Fruit fly (Drosophila melanogaster) whole organism, embryonic: ENCODE data around the gene Nct.
A peak's percentile ranks its signal among the peaks of the same experiment; 100 is the strongest.

ENCODE experiments used
- Ada2b ChIP-seq: fragments of 200-800 bp; sonication (Bioruptor generic); IDR thresholded peaks from 2 replicates; pipeline ENCODE4 v1.3.6; 2022; ENCODE audit warnings: missing biosample characterization, missing genetic modification characterization
- Asciz ChIP-seq: fragments of 200-800 bp; sonication (Bioruptor generic); optimal IDR thresholded peaks from 2 replicates; lab custom pipeline; 2017; ENCODE audit warnings: missing biosample characterization, mild to moderate bottlenecking, missing genetic modification characterization, missing genetic modification reagents
- Bdp1 ChIP-seq: fragments of 200-800 bp; sonication (Bioruptor generic); optimal IDR thresholded peaks from 3 replicates; lab custom pipeline; 2016; ENCODE audit warnings: missing biosample characterization, missing genetic modification characterization
- BtbVII ChIP-seq: fragments of 200-800 bp; sonication (Bioruptor generic); optimal IDR thresholded peaks from 3 replicates; lab custom pipeline; 2017; ENCODE audit warnings: missing biosample characterization, mild to moderate bottlenecking, missing genetic modification characterization
- CG10147 ChIP-seq: fragments of 200-800 bp; sonication (Bioruptor generic); optimal IDR thresholded peaks from 2 replicates; lab custom pipeline; 2019; ENCODE audit warnings: missing biosample characterization, mild to moderate bottlenecking, missing genetic modification characterization, moderate library complexity
- CG11456 ChIP-seq: fragments of 200-800 bp; sonication (Bioruptor generic); IDR thresholded peaks from 3 replicates; pipeline ENCODE4 v1.3.6; 2022; ENCODE audit warnings: missing biosample characterization, missing genetic modification characterization
- CG11723 ChIP-seq: fragments of 200-800 bp; sonication (Bioruptor generic); optimal IDR thresholded peaks from 2 replicates; lab custom pipeline; 2017; ENCODE audit warnings: missing biosample characterization, mild to moderate bottlenecking, missing genetic modification characterization
- CG12236 ChIP-seq: fragments of 200-800 bp; sonication (Bioruptor generic); optimal IDR thresholded peaks from 2 replicates; lab custom pipeline; 2016; ENCODE audit warnings: missing biosample characterization, missing genetic modification characterization
- CG12391 ChIP-seq: fragments of 200-800 bp; sonication (Bioruptor generic); optimal IDR thresholded peaks from 3 replicates; lab custom pipeline; 2018; ENCODE audit warnings: missing biosample characterization, mild to moderate bottlenecking, missing genetic modification characterization, moderate library complexity
- CG14667 ChIP-seq: fragments of 200-800 bp; sonication (Bioruptor generic); IDR thresholded peaks from 2 replicates; pipeline ENCODE4 v1.3.6; 2022; ENCODE audit warnings: missing biosample characterization, missing genetic modification characterization
- CG16813 ChIP-seq: fragments of 200-800 bp; sonication (Bioruptor generic); IDR thresholded peaks from 3 replicates; pipeline ENCODE4 v1.3.6; 2022; ENCODE audit warnings: missing biosample characterization, missing genetic modification characterization; ENCODE audit not compliant: partially characterized antibody
- CG18476 ChIP-seq: fragments of 200-800 bp; sonication (Bioruptor generic); optimal IDR thresholded peaks from 2 replicates; lab custom pipeline; 2016; ENCODE audit warnings: missing biosample characterization, mild to moderate bottlenecking, missing genetic modification characterization
- CG2120 ChIP-seq: fragments of 200-800 bp; sonication (Bioruptor generic); optimal IDR thresholded peaks from 3 replicates; lab custom pipeline; 2016; ENCODE audit warnings: missing biosample characterization, missing genetic modification characterization
- CG30403 ChIP-seq: fragments of 200-800 bp; sonication (Bioruptor generic); optimal IDR thresholded peaks from 3 replicates; lab custom pipeline; 2016; ENCODE audit warnings: missing biosample characterization, missing genetic modification characterization
- CG33213 ChIP-seq: fragments of 200-800 bp; sonication (Bioruptor generic); optimal IDR thresholded peaks from 3 replicates; lab custom pipeline; 2016; ENCODE audit warnings: missing biosample characterization, missing genetic modification characterization
- CG3407 ChIP-seq: fragments of 200-800 bp; sonication (Bioruptor generic); optimal IDR thresholded peaks from 2 replicates; lab custom pipeline; 2018; ENCODE audit warnings: missing biosample characterization, mild to moderate bottlenecking, missing genetic modification characterization
- CG3995 ChIP-seq: fragments of 200-800 bp; sonication (Bioruptor generic); optimal IDR thresholded peaks from 3 replicates; lab custom pipeline; 2016; ENCODE audit warnings: missing biosample characterization, missing genetic modification characterization
- CG6654 ChIP-seq: fragments of 200-800 bp; sonication (Bioruptor generic); optimal IDR thresholded peaks from 2 replicates; lab custom pipeline; 2017; ENCODE audit warnings: missing biosample characterization, mild to moderate bottlenecking, missing genetic modification characterization
- CG7987 ChIP-seq: fragments of 200-800 bp; sonication (Bioruptor generic); optimal IDR thresholded peaks from 2 replicates; lab custom pipeline; 2018; ENCODE audit warnings: missing biosample characterization, mild to moderate bottlenecking, missing genetic modification characterization, moderate library complexity
- CG8478 ChIP-seq: fragments of >200 bp; optimal IDR thresholded peaks from 2 replicates; lab custom pipeline; 2018
- Chrac-16 ChIP-seq: fragments of 200-800 bp; sonication (Bioruptor generic); optimal IDR thresholded peaks from 3 replicates; lab custom pipeline; 2016; ENCODE audit warnings: missing biosample characterization, missing genetic modification characterization
- Drgx ChIP-seq: fragments of 200-800 bp; sonication (Bioruptor generic); IDR thresholded peaks from 2 replicates; pipeline ENCODE4 v1.3.6; 2022; ENCODE audit warnings: missing biosample characterization, missing genetic modification characterization
- HLH4C ChIP-seq: fragments of 200-800 bp; sonication (Bioruptor generic); IDR thresholded peaks from 3 replicates; pipeline ENCODE4 v1.3.6; 2022; ENCODE audit warnings: missing biosample characterization, missing genetic modification characterization; ENCODE audit not compliant: partially characterized antibody
- Hr51 ChIP-seq, 2 experiments: fragments of 200-800 bp; sonication (Bioruptor generic); optimal IDR thresholded peaks; 2 replicates in 1 of 2; 3 replicates in 1 of 2; lab custom pipeline; 2016 to 2018; ENCODE audit warnings: missing biosample characterization in 2 of 2, missing genetic modification characterization in 2 of 2, mild to moderate bottlenecking in 1 of 2, moderate library complexity in 1 of 2
- Jarid2 ChIP-seq: fragments of 200-800 bp; sonication (Bioruptor generic); optimal IDR thresholded peaks from 3 replicates; lab custom pipeline; 2017; ENCODE audit warnings: mild to moderate bottlenecking, missing biosample characterization, missing genetic modification reagents, missing genetic modification characterization
- Mes4 ChIP-seq: fragments of 200-800 bp; sonication (Bioruptor generic); optimal IDR thresholded peaks from 2 replicates; lab custom pipeline; 2016; ENCODE audit warnings: missing biosample characterization, missing genetic modification characterization
- Oli ChIP-seq: fragments of 200-800 bp; sonication (Bioruptor generic); optimal IDR thresholded peaks from 2 replicates; lab custom pipeline; 2018; ENCODE audit warnings: missing biosample characterization, mild to moderate bottlenecking, missing genetic modification characterization, moderate library complexity
- Spps ChIP-seq: fragments of 200-800 bp; sonication (Bioruptor generic); optimal IDR thresholded peaks from 2 replicates; lab custom pipeline; 2018; ENCODE audit warnings: missing biosample characterization, mild to moderate bottlenecking, missing genetic modification characterization
- Xrp1 ChIP-seq: fragments of 200-800 bp; sonication (Bioruptor generic); IDR thresholded peaks from 2 replicates; pipeline ENCODE4 v1.3.6; 2022; ENCODE audit warnings: missing biosample characterization, missing genetic modification characterization
- al ChIP-seq: fragments of 200-800 bp; sonication (Bioruptor generic); IDR thresholded peaks from 2 replicates; pipeline ENCODE4 v1.3.6; 2022; ENCODE audit warnings: missing biosample characterization, missing genetic modification characterization
- bab2 ChIP-seq: fragments of 200-800 bp; sonication (Bioruptor generic); optimal IDR thresholded peaks from 2 replicates; lab custom pipeline; 2016; ENCODE audit warnings: missing biosample characterization, missing genetic modification characterization
- bsh ChIP-seq, 2 experiments: fragments of 200-800 bp; sonication (Bioruptor generic); optimal IDR thresholded peaks; 2 replicates each; lab custom pipeline; 2017 to 2018; ENCODE audit warnings: mild to moderate bottlenecking in 2 of 2, missing biosample characterization in 2 of 2, missing genetic modification characterization in 2 of 2, moderate library complexity in 1 of 2
- caup ChIP-seq: fragments of 200-800 bp; sonication (Bioruptor generic); optimal IDR thresholded peaks from 3 replicates; lab custom pipeline; 2017; ENCODE audit warnings: missing biosample characterization, mild to moderate bottlenecking, missing genetic modification characterization, moderate library complexity; ENCODE audit not compliant: severe bottlenecking
- chn ChIP-seq: fragments of 200-800 bp; sonication (Bioruptor generic); optimal IDR thresholded peaks from 2 replicates; lab custom pipeline; 2016; ENCODE audit warnings: missing biosample characterization, missing genetic modification characterization
- ci ChIP-seq: fragments of 200-800 bp; sonication (Bioruptor generic); IDR thresholded peaks from 3 replicates; pipeline ENCODE4 v1.3.6; 2022; ENCODE audit warnings: missing biosample characterization, missing genetic modification characterization
- crc ChIP-seq: fragments of 200-800 bp; sonication (Bioruptor generic); optimal IDR thresholded peaks from 2 replicates; lab custom pipeline; 2016; ENCODE audit warnings: missing biosample characterization, missing genetic modification characterization
- crol ChIP-seq: fragments of 200-800 bp; sonication (Bioruptor generic); IDR thresholded peaks from 2 replicates; pipeline ENCODE4 v1.3.6; 2022; ENCODE audit warnings: missing biosample characterization, missing genetic modification characterization
- dpn ChIP-seq, 2 experiments: fragments of 200-800 bp; sonication (Bioruptor generic); optimal IDR thresholded peaks; 3 replicates each; lab custom pipeline; 2016; ENCODE audit warnings: missing biosample characterization in 2 of 2, missing genetic modification characterization in 2 of 2
- dysf ChIP-seq: fragments of 200-800 bp; sonication (Bioruptor generic); IDR thresholded peaks from 3 replicates; pipeline ENCODE4 v1.3.6; 2022; ENCODE audit warnings: missing biosample characterization, missing genetic modification characterization
- jigr1 ChIP-seq: fragments of 200-800 bp; sonication (Bioruptor generic); IDR thresholded peaks from 3 replicates; pipeline ENCODE4 v1.3.6; 2022; ENCODE audit warnings: missing biosample characterization, missing genetic modification characterization
- nmo ChIP-seq: fragments of 200-800 bp; sonication (Bioruptor generic); optimal IDR thresholded peaks from 2 replicates; lab custom pipeline; 2018; ENCODE audit warnings: missing biosample characterization, mild to moderate bottlenecking, missing genetic modification characterization, moderate library complexity
- pan ChIP-seq, 4 experiments: fragments of >200 bp in 3 of 4; fragments of 200-800 bp in 1 of 4; sonication (Bioruptor generic) in 1 of 4; optimal IDR thresholded peaks in 3 of 4; IDR thresholded peaks in 1 of 4; 2 replicates each; pipeline versions ENCODE4 v1.3.6 to Lab custom; 2017 to 2022; ENCODE audit warnings: missing biosample characterization in 2 of 4, missing genetic modification characterization in 2 of 4, mixed read lengths in 1 of 4
- phol ChIP-seq: fragments of 200-800 bp; sonication (Bioruptor generic); optimal IDR thresholded peaks from 3 replicates; lab custom pipeline; 2018; ENCODE audit warnings: missing biosample characterization, mild to moderate bottlenecking, missing genetic modification characterization, moderate library complexity
- row ChIP-seq: fragments of 200-800 bp; sonication (Bioruptor generic); IDR thresholded peaks from 3 replicates; pipeline ENCODE4 v1.3.6; 2022; ENCODE audit warnings: missing biosample characterization, missing genetic modification characterization
- schlank ChIP-seq: fragments of 200-800 bp; sonication (Bioruptor generic); optimal IDR thresholded peaks from 2 replicates; lab custom pipeline; 2018; ENCODE audit warnings: missing biosample characterization, mild to moderate bottlenecking, missing genetic modification characterization
- sob ChIP-seq: fragments of 200-800 bp; sonication (Bioruptor generic); IDR thresholded peaks from 2 replicates; pipeline ENCODE4 v1.3.6; 2022; ENCODE audit warnings: missing biosample characterization, missing genetic modification characterization
- tgo ChIP-seq: fragments of 200-800 bp; sonication (Bioruptor generic); IDR thresholded peaks from 3 replicates; pipeline ENCODE4 v1.3.6; 2022; ENCODE audit warnings: missing biosample characterization, missing genetic modification characterization
- tio ChIP-seq: fragments of 200-800 bp; sonication (Bioruptor generic); optimal IDR thresholded peaks from 2 replicates; lab custom pipeline; 2017; ENCODE audit warnings: missing biosample characterization, missing genetic modification characterization, inconsistent platforms
- usp ChIP-seq: fragments of >200 bp; optimal IDR thresholded peaks from 2 replicates; lab custom pipeline; 2017; ENCODE audit warnings: missing biosample characterization, missing genetic modification characterization
- z ChIP-seq: fragments of 200-800 bp; sonication (Bioruptor generic); IDR thresholded peaks from 3 replicates; pipeline ENCODE4 v1.3.6; 2022; ENCODE audit warnings: missing biosample characterization, missing genetic modification characterization
- zf30C ChIP-seq: fragments of 200-800 bp; sonication (Bioruptor generic); optimal IDR thresholded peaks from 3 replicates; lab custom pipeline; 2018; ENCODE audit warnings: missing biosample characterization, mild to moderate bottlenecking, missing genetic modification characterization

The Nct gene

DNA sequence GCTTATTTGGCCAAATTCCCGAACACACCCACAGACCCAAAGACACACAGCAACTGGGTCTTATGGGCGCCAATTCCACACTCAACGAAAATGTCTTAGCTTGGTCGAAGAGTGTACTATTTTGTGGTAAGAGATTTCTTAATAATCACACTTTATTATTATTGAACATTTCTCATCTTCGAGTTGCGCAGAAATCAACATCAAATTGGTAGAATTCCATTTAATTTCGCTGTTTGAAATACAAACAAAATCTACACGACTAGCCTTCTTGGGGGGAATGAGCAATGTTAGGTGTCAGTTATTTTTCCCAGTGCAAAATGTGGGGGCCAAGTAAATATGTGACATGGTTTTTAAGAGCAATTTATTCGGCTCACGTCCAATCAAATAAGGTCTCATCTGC is 39.5 kb downstream of the Nct start:
- peak in 1 of 2 experiments; percentile 31 for TF ChIP-seq Hr51 (GFP tag; optimal IDR thresholded peaks at IDR 0.05; lab: Kevin White, UChicago)
- TF ChIP-seq sob (GFP tag; lab: Robert Waterston, UW), result no peak; the same call in 1 of the 2 replicates
- peak; percentile 29 for TF ChIP-seq zf30C (GFP tag; lab: Kevin White, UChicago)
- no peak for TF ChIP-seq CG16813
- TF ChIP-seq ci (GFP tag; lab: Robert Waterston, UW), result no peak
- no peak for TF ChIP-seq Chrac-16 (GFP tag; lab: Kevin White, UChicago)
- no peak for TF ChIP-seq Asciz (GFP tag; lab: Kevin White, UChicago)
- TF ChIP-seq Xrp1 (GFP tag; lab: Robert Waterston, UW), result peak; percentile 9; the same call in 1 of the 2 replicates
- TF ChIP-seq CG3407, result no peak
- TF ChIP-seq dysf (GFP tag; lab: Robert Waterston, UW), result 0 out of 3 replicates have a peak, but pooled peaks have one; percentile 38
- no peak for TF ChIP-seq crol (GFP tag; lab: Robert Waterston, UW)
- no peak for TF ChIP-seq jigr1
- peak; percentile 30; the same call in 1 of the 2 replicates for TF ChIP-seq Drgx
- peak; percentile 3 for TF ChIP-seq CG12391 (tag; lab: Kevin White, UChicago)
- TF ChIP-seq chn (GFP tag; lab: Kevin White, UChicago), result no peak
- no peak for TF ChIP-seq CG14667 (GFP tag; lab: Robert Waterston, UW)
- no peak for TF ChIP-seq CG11723 (GFP tag; lab: Kevin White, UChicago)
- no peak for TF ChIP-seq Jarid2
- TF ChIP-seq nmo (GFP tag; lab: Kevin White, UChicago), result peak; percentile 15
- TF ChIP-seq CG30403, result peak; percentile 13
- TF ChIP-seq tio (GFP tag; lab: Kevin White, UChicago), result no peak
- no peak for TF ChIP-seq schlank (tag; lab: Kevin White, UChicago)
- no peak for TF ChIP-seq caup (GFP tag; lab: Kevin White, UChicago)
- TF ChIP-seq row (GFP tag; lab: Robert Waterston, UW), result peak; percentile 41; the same call in 2 of the 3 replicates
- no peak for TF ChIP-seq Spps (tag; lab: Kevin White, UChicago)
- no peak for TF ChIP-seq Bdp1 (GFP tag; lab: Kevin White, UChicago)
- no peak for TF ChIP-seq z
- no peak for TF ChIP-seq pan (optimal IDR thresholded peaks at IDR 0.05; lab: Kevin White, UChicago)
- no peak for TF ChIP-seq pan (GFP tag; optimal IDR thresholded peaks at IDR 0.05 in 1 of 2, IDR thresholded peaks at IDR 0.05 in 1 of 2)
- no peak for TF ChIP-seq crc (GFP tag; lab: Kevin White, UChicago)
- TF ChIP-seq CG18476 (GFP tag; lab: Kevin White, UChicago), result no peak
- TF ChIP-seq al (GFP tag; lab: Robert Waterston, UW), result no peak
- TF ChIP-seq bab2, result no peak
- TF ChIP-seq Oli, result peak; percentile 14
- TF ChIP-seq Ada2b (GFP tag; lab: Robert Waterston, UW), result 0 out of 2 replicates have a peak, but pooled peaks have one; percentile 12
- no peak for TF ChIP-seq CG3995 (GFP tag; lab: Kevin White, UChicago)
- no peak for TF ChIP-seq CG7987
- no peak for TF ChIP-seq Mes4 (GFP tag; lab: Kevin White, UChicago)
- no peak for TF ChIP-seq CG8478 (lab: Kevin White, UChicago)
- TF ChIP-seq tgo (GFP tag; lab: Robert Waterston, UW), result peak; percentile 26; the same call in 1 of the 3 replicates
- no peak for TF ChIP-seq HLH4C (GFP tag; lab: Robert Waterston, UW)
- TF ChIP-seq CG12236 (GFP tag; lab: Kevin White, UChicago), result no peak
- TF ChIP-seq CG10147 (GFP tag; lab: Kevin White, UChicago), result no peak
- peak in 1 of 2 experiments; percentile 10 for TF ChIP-seq bsh (GFP tag; optimal IDR thresholded peaks at IDR 0.05; lab: Kevin White, UChicago)
- no peak for TF ChIP-seq CG6654 (GFP tag; lab: Kevin White, UChicago)
- no peak for TF ChIP-seq CG33213 (GFP tag; lab: Kevin White, UChicago)
- no peak for TF ChIP-seq BtbVII (GFP tag; lab: Kevin White, UChicago)
- TF ChIP-seq dpn (GFP tag; optimal IDR thresholded peaks at IDR 0.05; lab: Kevin White, UChicago), result no peak
- TF ChIP-seq usp, result no peak
- peak; percentile 14 for TF ChIP-seq phol (tag; lab: Kevin White, UChicago)
- no peak for TF ChIP-seq CG11456 (GFP tag; lab: Robert Waterston, UW)
- peak; percentile 3 for TF ChIP-seq CG2120
